Worm (Caenorhabditis elegans) whole organism, midembryonic: ENCODE measurements around the gene C15H7.3.

Experiments
- T22C8.4 ChIP-seq: fragments of 200-800 bp; sonication (Bioruptor generic); IDR thresholded peaks from 2 replicates; pipeline ENCODE4 v1.3.6; 2022; ENCODE audit warnings: missing genetic modification characterization, missing compliant biosample characterization
- flt-1 ChIP-seq: fragments of 200-800 bp; sonication (Bioruptor generic); IDR thresholded peaks from 2 replicates; pipeline ENCODE4 v1.3.6; 2022; ENCODE audit warnings: missing genetic modification characterization, missing compliant biosample characterization
- med-1 ChIP-seq: sonication (generic microtip); optimal IDR thresholded peaks from 2 replicates; lab custom pipeline; 2017; ENCODE audit warnings: missing genetic modification characterization, mild to moderate bottlenecking, missing compliant biosample characterization, antibody characterized with exemption, missing genetic modification reagents; ENCODE audit not compliant: insufficient read depth
- ref-1 ChIP-seq: fragments of 200-800 bp; sonication (Bioruptor generic); conservative IDR thresholded peaks from 2 replicates; pipeline ENCODE4 v1.3.6; 2022; ENCODE audit warnings: missing genetic modification reagents, missing genetic modification characterization, missing compliant biosample characterization
- ztf-23 ChIP-seq: fragments of 200-800 bp; sonication (Bioruptor generic); IDR thresholded peaks from 2 replicates; pipeline ENCODE4 v1.3.6; 2022; ENCODE audit warnings: missing genetic modification reagents, missing genetic modification characterization, missing compliant biosample characterization
- ztf-29 ChIP-seq: fragments of 200-800 bp; sonication (Bioruptor generic); IDR thresholded peaks from 2 replicates; pipeline ENCODE4 v1.3.6; 2022; ENCODE audit warnings: missing genetic modification reagents, missing genetic modification characterization, missing compliant biosample characterization

ce11 chrIII:9638159-9638754 is 13.5 kb downstream of the C15H7.3 start:
- TF ChIP-seq med-1: no peak
- TF ChIP-seq ref-1 (GFP tag; lab: Robert Waterston, UW): no peak
- no peak for TF ChIP-seq flt-1 (GFP tag; lab: Robert Waterston, UW)
- no peak for TF ChIP-seq ztf-29 (GFP tag; lab: Robert Waterston, UW)
- no peak for TF ChIP-seq ztf-23 (GFP tag; lab: Robert Waterston, UW)
- TF ChIP-seq T22C8.4: no peak
